Fruit fly (Drosophila melanogaster) whole organism, embryonic: ENCODE measurements around the gene CG9928.
A peak's percentile ranks its signal among the peaks of the same experiment; 100 is the strongest.

Experiments
- Atf6 ChIP-seq: fragments of 200-800 bp; sonication (Bioruptor generic); IDR thresholded peaks from 2 replicates; pipeline ENCODE4 v1.3.6; 2022; ENCODE audit warnings: missing biosample characterization, missing genetic modification characterization
- CG11504 ChIP-seq: fragments of 200-800 bp; sonication (Bioruptor generic); optimal IDR thresholded peaks from 3 replicates; lab custom pipeline; 2019; ENCODE audit warnings: missing biosample characterization, mild to moderate bottlenecking, missing genetic modification characterization, moderate library complexity
- CG13123 ChIP-seq: fragments of 200-800 bp; sonication (Bioruptor generic); optimal IDR thresholded peaks from 2 replicates; lab custom pipeline; 2016; ENCODE audit warnings: missing biosample characterization, missing genetic modification characterization
- CG13287 ChIP-seq: fragments of 200-800 bp; sonication (Bioruptor generic); IDR thresholded peaks from 2 replicates; pipeline ENCODE4 v1.3.6; 2022; ENCODE audit warnings: missing biosample characterization, missing genetic modification characterization; ENCODE audit not compliant: partially characterized antibody
- CG15514 ChIP-seq: fragments of 200-800 bp; sonication (Bioruptor generic); optimal IDR thresholded peaks from 3 replicates; lab custom pipeline; 2017; ENCODE audit warnings: missing biosample characterization, missing genetic modification characterization, mild to moderate bottlenecking, moderate library complexity, missing genetic modification reagents
- CG16813 ChIP-seq: fragments of 200-800 bp; sonication (Bioruptor generic); IDR thresholded peaks from 3 replicates; pipeline ENCODE4 v1.3.6; 2022; ENCODE audit warnings: missing biosample characterization, missing genetic modification characterization; ENCODE audit not compliant: partially characterized antibody
- CG17612 ChIP-seq: fragments of 200-800 bp; sonication (Bioruptor generic); IDR thresholded peaks from 2 replicates; pipeline ENCODE4 v1.3.6; 2022; ENCODE audit warnings: missing biosample characterization, missing genetic modification characterization
- CG17829 ChIP-seq: fragments of 200-800 bp; optimal IDR thresholded peaks from 2 replicates; lab custom pipeline; 2019; ENCODE audit warnings: missing biosample characterization, mild to moderate bottlenecking, missing genetic modification characterization, moderate library complexity
- CG1792 ChIP-seq: fragments of 200-800 bp; sonication (Bioruptor generic); optimal IDR thresholded peaks from 2 replicates; lab custom pipeline; 2016; ENCODE audit warnings: missing biosample characterization, missing genetic modification characterization
- CG32767 ChIP-seq: fragments of 200-800 bp; sonication (Bioruptor generic); IDR thresholded peaks from 2 replicates; pipeline ENCODE4 v1.3.6; 2022; ENCODE audit warnings: missing biosample characterization, missing genetic modification characterization
- CG3838 ChIP-seq: fragments of 200-800 bp; sonication (Bioruptor generic); optimal IDR thresholded peaks from 3 replicates; lab custom pipeline; 2016; ENCODE audit warnings: missing biosample characterization, missing genetic modification characterization
- CG3995 ChIP-seq: fragments of 200-800 bp; sonication (Bioruptor generic); optimal IDR thresholded peaks from 3 replicates; lab custom pipeline; 2016; ENCODE audit warnings: missing biosample characterization, missing genetic modification characterization
- CG42726 ChIP-seq: fragments of 200-800 bp; sonication (Bioruptor generic); IDR thresholded peaks from 2 replicates; pipeline ENCODE4 v1.3.6; 2022; ENCODE audit warnings: missing biosample characterization, missing genetic modification characterization; ENCODE audit not compliant: partially characterized antibody
- CG4360 ChIP-seq: fragments of 200-800 bp; sonication (Bioruptor generic); IDR thresholded peaks from 2 replicates; pipeline ENCODE4 v1.3.6; 2022; ENCODE audit warnings: missing biosample characterization, missing genetic modification characterization
- CG43689 ChIP-seq: fragments of 200-800 bp; sonication (Bioruptor generic); IDR thresholded peaks from 2 replicates; pipeline ENCODE4 v1.3.6; 2022; ENCODE audit warnings: missing biosample characterization, missing genetic modification characterization
- CG4617 ChIP-seq: fragments of 200-800 bp; sonication (Bioruptor generic); optimal IDR thresholded peaks from 3 replicates; lab custom pipeline; 2016; ENCODE audit warnings: missing biosample characterization, missing genetic modification characterization, borderline replicate concordance
- CG5245 ChIP-seq: fragments of 200-800 bp; sonication (Bioruptor generic); optimal IDR thresholded peaks from 3 replicates; lab custom pipeline; 2016; ENCODE audit warnings: missing biosample characterization, missing genetic modification characterization
- CG5953 ChIP-seq: fragments of 200-800 bp; sonication (Bioruptor generic); IDR thresholded peaks from 2 replicates; pipeline ENCODE4 v1.3.6; 2022; ENCODE audit warnings: missing biosample characterization, missing genetic modification characterization
- CG7928 ChIP-seq: fragments of 200-800 bp; sonication (Bioruptor generic); optimal IDR thresholded peaks from 2 replicates; lab custom pipeline; 2017; ENCODE audit warnings: missing biosample characterization, mild to moderate bottlenecking, missing genetic modification characterization
- CG8478 ChIP-seq: fragments of >200 bp; optimal IDR thresholded peaks from 2 replicates; lab custom pipeline; 2018
- CG9609 ChIP-seq: fragments of 200-800 bp; sonication (Bioruptor generic); optimal IDR thresholded peaks from 3 replicates; lab custom pipeline; 2016; ENCODE audit warnings: missing biosample characterization, missing genetic modification characterization
- Chrac-16 ChIP-seq: fragments of 200-800 bp; sonication (Bioruptor generic); optimal IDR thresholded peaks from 3 replicates; lab custom pipeline; 2016; ENCODE audit warnings: missing biosample characterization, missing genetic modification characterization
- CkIIα-i1 ChIP-seq: fragments of 200-800 bp; sonication (Bioruptor generic); IDR thresholded peaks from 2 replicates; pipeline ENCODE4 v1.3.6; 2022; ENCODE audit warnings: missing biosample characterization, missing genetic modification characterization
- CoRest ChIP-seq: fragments of 200-800 bp; sonication (Bioruptor generic); optimal IDR thresholded peaks from 3 replicates; lab custom pipeline; 2018; ENCODE audit warnings: missing biosample characterization, mild to moderate bottlenecking, missing genetic modification characterization, moderate library complexity
- E2f1 ChIP-seq: fragments of 200-800 bp; sonication (Bioruptor generic); IDR thresholded peaks from 2 replicates; pipeline ENCODE4 v1.3.6; 2022; ENCODE audit warnings: missing biosample characterization, missing genetic modification characterization
- Fer1 ChIP-seq: fragments of 200-800 bp; sonication (Bioruptor generic); optimal IDR thresholded peaks from 2 replicates; lab custom pipeline; 2017; ENCODE audit warnings: missing biosample characterization, mild to moderate bottlenecking, missing genetic modification characterization
- Hey ChIP-seq: fragments of 200-800 bp; sonication (Bioruptor generic); optimal IDR thresholded peaks from 3 replicates; lab custom pipeline; 2018; ENCODE audit warnings: missing biosample characterization, mild to moderate bottlenecking, missing genetic modification characterization
- NC2α ChIP-seq: fragments of 200-800 bp; sonication (Bioruptor generic); optimal IDR thresholded peaks from 2 replicates; lab custom pipeline; 2016; ENCODE audit warnings: missing biosample characterization, missing genetic modification characterization
- Spps ChIP-seq: fragments of 200-800 bp; sonication (Bioruptor generic); optimal IDR thresholded peaks from 2 replicates; lab custom pipeline; 2018; ENCODE audit warnings: missing biosample characterization, mild to moderate bottlenecking, missing genetic modification characterization
- Vsx1 ChIP-seq: fragments of 200-800 bp; sonication (Bioruptor generic); optimal IDR thresholded peaks from 2 replicates; lab custom pipeline; 2017; ENCODE audit warnings: missing biosample characterization, mild to moderate bottlenecking, missing genetic modification characterization, missing genetic modification reagents
- Xrp1 ChIP-seq: fragments of 200-800 bp; sonication (Bioruptor generic); IDR thresholded peaks from 2 replicates; pipeline ENCODE4 v1.3.6; 2022; ENCODE audit warnings: missing biosample characterization, missing genetic modification characterization
- ac ChIP-seq: fragments of 200-800 bp; sonication (Bioruptor generic); optimal IDR thresholded peaks from 3 replicates; lab custom pipeline; 2017; ENCODE audit warnings: missing biosample characterization, mild to moderate bottlenecking, missing genetic modification characterization
- bbx ChIP-seq: fragments of 200-800 bp; sonication (Bioruptor generic); IDR thresholded peaks from 2 replicates; pipeline ENCODE4 v1.3.6; 2022; ENCODE audit warnings: missing biosample characterization, missing genetic modification characterization; ENCODE audit not compliant: partially characterized antibody
- bowl ChIP-seq: fragments of 200-800 bp; sonication (Bioruptor generic); IDR thresholded peaks from 2 replicates; pipeline ENCODE4 v1.3.6; 2022; ENCODE audit warnings: missing biosample characterization, missing genetic modification characterization
- btn ChIP-seq: fragments of 200-800 bp; sonication (Bioruptor generic); optimal IDR thresholded peaks from 2 replicates; lab custom pipeline; 2016; ENCODE audit warnings: missing biosample characterization, missing genetic modification characterization
- chif ChIP-seq, 2 experiments: fragments of 200-800 bp; sonication (Bioruptor generic); optimal IDR thresholded peaks; 3 replicates each; lab custom pipeline; 2016; ENCODE audit warnings: missing biosample characterization in 2 of 2, missing genetic modification characterization in 2 of 2
- chm ChIP-seq: fragments of 200-800 bp; sonication (Bioruptor generic); IDR thresholded peaks from 2 replicates; pipeline ENCODE4 v1.3.6; 2022; ENCODE audit warnings: missing biosample characterization, missing genetic modification characterization
- dysf ChIP-seq: fragments of 200-800 bp; sonication (Bioruptor generic); IDR thresholded peaks from 3 replicates; pipeline ENCODE4 v1.3.6; 2022; ENCODE audit warnings: missing biosample characterization, missing genetic modification characterization
- fd96Cb ChIP-seq: fragments of 200-800 bp; sonication (Bioruptor generic); optimal IDR thresholded peaks from 2 replicates; lab custom pipeline; 2018; ENCODE audit warnings: missing biosample characterization, mild to moderate bottlenecking, missing genetic modification characterization, moderate library complexity
- grau ChIP-seq: fragments of 200-800 bp; optimal IDR thresholded peaks from 3 replicates; lab custom pipeline; 2019; ENCODE audit warnings: missing biosample characterization, mild to moderate bottlenecking, missing genetic modification characterization, moderate library complexity
- lbe ChIP-seq: fragments of 200-800 bp; sonication (Bioruptor generic); optimal IDR thresholded peaks from 2 replicates; lab custom pipeline; 2016; ENCODE audit warnings: missing biosample characterization, mild to moderate bottlenecking, missing genetic modification characterization
- pb ChIP-seq: fragments of 200-800 bp; sonication (Bioruptor generic); optimal IDR thresholded peaks from 3 replicates; lab custom pipeline; 2016; ENCODE audit warnings: missing biosample characterization, missing genetic modification characterization
- pfk ChIP-seq: fragments of 200-800 bp; sonication (Bioruptor generic); optimal IDR thresholded peaks from 2 replicates; lab custom pipeline; 2018; ENCODE audit warnings: missing biosample characterization, mild to moderate bottlenecking, missing genetic modification characterization, moderate library complexity
- psq ChIP-seq: fragments of 200-800 bp; sonication (Bioruptor generic); optimal IDR thresholded peaks from 2 replicates; lab custom pipeline; 2017; ENCODE audit warnings: missing biosample characterization, missing genetic modification characterization
- repo ChIP-seq: fragments of 200-800 bp; sonication (Bioruptor generic); optimal IDR thresholded peaks from 2 replicates; lab custom pipeline; 2016; ENCODE audit warnings: missing biosample characterization, missing genetic modification characterization
- so ChIP-seq: fragments of 200-800 bp; sonication (Bioruptor generic); IDR thresholded peaks from 3 replicates; pipeline ENCODE4 v1.3.6; 2022; ENCODE audit warnings: missing biosample characterization, missing genetic modification characterization
- sug ChIP-seq: fragments of 200-800 bp; optimal IDR thresholded peaks from 2 replicates; lab custom pipeline; 2019; ENCODE audit warnings: missing biosample characterization, mild to moderate bottlenecking, missing genetic modification characterization, moderate library complexity
- tio ChIP-seq: fragments of 200-800 bp; sonication (Bioruptor generic); optimal IDR thresholded peaks from 2 replicates; lab custom pipeline; 2017; ENCODE audit warnings: missing biosample characterization, missing genetic modification characterization, inconsistent platforms
- vnd ChIP-seq: fragments of 200-800 bp; sonication (Bioruptor generic); IDR thresholded peaks from 3 replicates; pipeline ENCODE4 v1.3.6; 2022; ENCODE audit warnings: missing biosample characterization, missing genetic modification characterization; ENCODE audit not compliant: partially characterized antibody
- zfh1 ChIP-seq: fragments of 200-800 bp; sonication (Bioruptor generic); IDR thresholded peaks from 3 replicates; pipeline ENCODE4 v1.3.6; 2022; ENCODE audit warnings: missing biosample characterization, missing genetic modification characterization

CG9928 gene

DNA sequence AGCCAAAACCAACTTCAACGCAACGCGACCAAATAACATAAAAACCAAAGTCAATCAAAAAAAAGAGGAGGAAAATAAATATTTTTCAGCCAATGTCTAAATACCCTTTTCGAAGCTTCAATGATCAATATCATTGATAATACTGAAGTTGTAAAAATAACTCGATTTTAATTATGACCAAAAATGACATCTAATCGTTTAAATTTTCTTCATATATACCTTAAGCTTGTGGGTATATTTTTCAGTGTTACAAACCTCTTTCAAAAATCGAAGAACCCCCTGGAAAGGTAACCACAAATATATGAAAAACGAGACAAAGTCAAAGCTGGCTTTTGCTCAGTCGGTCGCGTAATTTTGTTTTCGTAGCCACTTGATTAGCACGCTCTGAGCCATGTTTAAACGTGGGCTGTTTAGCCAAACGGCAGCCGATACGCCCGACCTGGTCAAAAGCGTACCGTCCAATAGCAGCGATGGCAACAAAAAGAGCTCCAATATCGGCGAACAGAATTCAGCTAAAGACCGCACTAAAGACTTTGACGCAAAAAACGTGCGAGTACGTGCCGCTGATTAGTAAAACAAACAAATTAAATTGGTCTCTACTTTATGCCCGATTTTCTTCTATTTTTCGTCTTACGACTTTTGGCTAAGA, 2.5 kb upstream of the CG9928 start (continued):
- TF ChIP-seq fd96Cb (tag; lab: Kevin White, UChicago) (peak; percentile 61), CG43689 (peak; percentile 49; the same call in 1 of the 2 replicates), CG42726 (GFP tag; lab: Robert Waterston, UW) (no peak), lbe (GFP tag; lab: Kevin White, UChicago) (no peak), CG8478 (lab: Kevin White, UChicago) (no peak), E2f1 (GFP tag; lab: Robert Waterston, UW) (peak; percentile 74), CG7928 (GFP tag; lab: Kevin White, UChicago) (peak; percentile 47), chif (GFP tag; optimal IDR thresholded peaks at IDR 0.05; lab: Kevin White, UChicago) (peak; percentile 49 to 51), Xrp1 (GFP tag; lab: Robert Waterston, UW) (peak; percentile 63), CG16813 (GFP tag; lab: Robert Waterston, UW) (no peak), CG11504 (tag; lab: Kevin White, UChicago) (peak; percentile 88), CG4360 (no peak), CkIIα-i1 (GFP tag; lab: Robert Waterston, UW) (no peak), CG3995 (GFP tag; lab: Kevin White, UChicago) (peak; percentile 29), vnd (GFP tag; lab: Robert Waterston, UW) (no peak), ac (no peak), Chrac-16 (peak; percentile 37), NC2α (GFP tag; lab: Kevin White, UChicago) (no peak), CG4617 (GFP tag; lab: Kevin White, UChicago) (no peak), CoRest (tag; lab: Kevin White, UChicago) (peak; percentile 87), repo (GFP tag; lab: Kevin White, UChicago) (peak; percentile 46), btn (GFP tag; lab: Kevin White, UChicago) (no peak), CG5245 (GFP tag; lab: Kevin White, UChicago) (peak; percentile 42), bbx (GFP tag; lab: Robert Waterston, UW) (no peak), CG17612 (GFP tag; lab: Robert Waterston, UW) (0 out of 2 replicates have a peak, but pooled peaks have one; percentile 50), CG9609 (peak; percentile 57), psq (no peak), Atf6 (GFP tag; lab: Robert Waterston, UW) (peak; percentile 85), CG13287 (no peak), sug (tag; lab: Kevin White, UChicago) (peak; percentile 71), Vsx1 (no peak), CG13123 (GFP tag; lab: Kevin White, UChicago) (peak; percentile 29), CG32767 (GFP tag; lab: Robert Waterston, UW) (peak; percentile 73), CG3838 (no peak), pfk (no peak), CG15514 (peak; percentile 68), CG5953 (peak; percentile 32; the same call in 1 of the 2 replicates), pb (GFP tag; lab: Kevin White, UChicago) (peak; percentile 62), tio (GFP tag; lab: Kevin White, UChicago) (peak; percentile 45), grau (tag; lab: Kevin White, UChicago) (peak; percentile 85), bowl (GFP tag; lab: Robert Waterston, UW) (0 out of 2 replicates have a peak, but pooled peaks have one; percentile 28), Fer1 (GFP tag; lab: Kevin White, UChicago) (peak; percentile 87), chm (GFP tag; lab: Robert Waterston, UW) (no peak), CG17829 (peak; percentile 64), Spps (tag; lab: Kevin White, UChicago) (no peak), CG1792 (peak; percentile 69), Hey (tag; lab: Kevin White, UChicago) (no peak), so (GFP tag; lab: Robert Waterston, UW) (peak; percentile 77; the same call in 2 of the 3 replicates), zfh1 (GFP tag; lab: Robert Waterston, UW) (0 out of 3 replicates have a peak, but pooled peaks have one; percentile 39), dysf (GFP tag; lab: Robert Waterston, UW) (peak; percentile 93)
